Fruit fly (Drosophila melanogaster): ENCODE measurements around the gene slow.

- no peak for TF ChIP-seq CG12605 (GFP tag; IDR thresholded peaks at IDR 0.05)
- no peak for TF ChIP-seq EcR (GFP tag; optimal IDR thresholded peaks at IDR 0.05)
- TF ChIP-seq Pif1A (GFP tag; optimal IDR thresholded peaks at IDR 0.05), result no peak
- no peak for TF ChIP-seq CG8159 (tag; optimal IDR thresholded peaks at IDR 0.05)
- TF ChIP-seq Snoo (tag; optimal IDR thresholded peaks at IDR 0.05), result no peak
- TF ChIP-seq D1 (tag; optimal IDR thresholded peaks at IDR 0.05), result no peak
- TF ChIP-seq gl (tag; optimal IDR thresholded peaks at IDR 0.05), result no peak
- TF ChIP-seq Pif1B (GFP tag; optimal IDR thresholded peaks at IDR 0.05), result no peak
- no peak for TF ChIP-seq CG34367 (tag; optimal IDR thresholded peaks at IDR 0.05)
- TF ChIP-seq CG32121 (GFP tag; IDR thresholded peaks at IDR 0.05), result no peak
- TF ChIP-seq CG4496 (GFP tag; IDR thresholded peaks at IDR 0.05), result no peak
- TF ChIP-seq CG14655 (GFP tag; optimal IDR thresholded peaks at IDR 0.05), result no peak
- no peak for TF ChIP-seq CG9948 (tag; optimal IDR thresholded peaks at IDR 0.05)
Observed at dm6 chr3L:4411951-4412350, 27.7 kb downstream of the slow start.

Measured in whole organism, pupa.